Fruit fly (Drosophila melanogaster): ENCODE measurements around the gene CG43702.

DNA sequence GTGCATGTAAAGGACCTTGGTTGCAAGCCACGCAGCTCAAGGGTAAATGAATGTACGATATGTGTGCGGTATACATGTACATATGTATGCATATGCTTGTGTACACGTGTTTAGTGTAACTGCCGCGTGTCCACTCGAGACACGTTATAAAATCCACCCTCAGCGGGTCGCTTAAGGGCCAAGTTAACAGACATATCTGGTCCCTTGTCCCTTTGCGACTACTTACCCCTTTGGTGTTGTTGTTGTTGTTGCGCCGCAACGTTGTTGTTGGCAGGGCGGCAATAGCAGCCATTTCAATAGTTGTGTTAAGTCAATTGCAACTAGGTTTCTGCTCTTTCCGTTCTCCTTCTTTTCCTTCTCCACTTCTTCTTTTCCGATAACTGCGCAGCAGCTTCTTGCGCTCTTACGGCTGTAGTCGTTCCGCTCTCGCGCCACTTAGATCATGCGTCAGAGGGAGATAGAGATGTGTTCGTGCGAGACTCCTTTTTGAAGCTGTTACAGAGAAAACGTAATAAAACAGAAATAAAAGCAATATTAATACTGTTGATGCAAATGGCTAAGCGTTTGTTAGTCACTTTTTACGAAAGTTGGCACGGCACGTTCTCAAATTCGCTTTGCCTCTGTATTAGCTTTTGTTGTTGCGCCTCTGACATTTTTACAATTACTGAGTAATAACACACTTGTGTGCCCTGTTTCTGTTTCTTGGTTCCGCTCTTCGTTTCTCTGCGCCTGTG, 48.2 kb downstream of the CG43702 start:
- TF ChIP-seq CG13204 (GFP tag; optimal IDR thresholded peaks at IDR 0.05) (no peak), CG9948 (tag; optimal IDR thresholded peaks at IDR 0.05) (no peak), CG15710 (tag; optimal IDR thresholded peaks at IDR 0.05) (no peak), EcR (GFP tag; optimal IDR thresholded peaks at IDR 0.05) (no peak), CG34367 (tag; optimal IDR thresholded peaks at IDR 0.05) (no peak), gl (tag; optimal IDR thresholded peaks at IDR 0.05) (no peak), Snoo (tag; optimal IDR thresholded peaks at IDR 0.05) (no peak), CG10348 (GFP tag; IDR thresholded peaks at IDR 0.05) (no peak), CG17806 (tag; optimal IDR thresholded peaks at IDR 0.05) (no peak), CG12605 (GFP tag; IDR thresholded peaks at IDR 0.05) (no peak), Pif1A (GFP tag; optimal IDR thresholded peaks at IDR 0.05) (no peak)

Data from whole organism, pupa.